Worm (Caenorhabditis elegans) whole organism, young adult: Measurements from ENCODE around the gene tsp-8.

Experiments used
- B0019.2 ChIP-seq: fragments of 200-800 bp; sonication (Bioruptor generic); conservative IDR thresholded peaks from 2 replicates; pipeline ENCODE4 v1.3.6; 2022; ENCODE audit warnings: missing genetic modification reagents, missing genetic modification characterization, missing compliant biosample characterization
- F39B2.1 ChIP-seq: fragments of 200-800 bp; sonication (Bioruptor generic); IDR thresholded peaks from 2 replicates; pipeline ENCODE4 v1.3.6; 2022; ENCODE audit warnings: missing genetic modification reagents, missing genetic modification characterization, missing compliant biosample characterization
- F57A8.1 ChIP-seq: fragments of 200-800 bp; sonication (Bioruptor generic); optimal IDR thresholded peaks from 2 replicates; lab custom pipeline; 2018; ENCODE audit warnings: mild to moderate bottlenecking, missing genetic modification characterization, moderate library complexity, missing compliant biosample characterization
- T07F8.4 ChIP-seq: sonication (generic microtip); optimal IDR thresholded peaks from 2 replicates; lab custom pipeline; 2016; ENCODE audit warnings: mild to moderate bottlenecking, missing genetic modification characterization, moderate library complexity, missing compliant biosample characterization
- Y53G8AR.9 ChIP-seq: fragments of 200-800 bp; sonication (Bioruptor generic); conservative IDR thresholded peaks from 2 replicates; pipeline ENCODE4 v1.3.6; 2022; ENCODE audit warnings: missing genetic modification reagents, missing genetic modification characterization, missing compliant biosample characterization
- Y56A3A.18 ChIP-seq: fragments of 200-800 bp; sonication (Bioruptor generic); IDR thresholded peaks from 2 replicates; pipeline ENCODE4 v1.3.6; 2022; ENCODE audit warnings: missing genetic modification reagents, missing genetic modification characterization, missing compliant biosample characterization
- ZK185.1 ChIP-seq: sonication (generic microtip); optimal IDR thresholded peaks from 2 replicates; lab custom pipeline; 2016; ENCODE audit warnings: mild to moderate bottlenecking, missing genetic modification characterization, missing compliant biosample characterization; ENCODE audit not compliant: poor library complexity, severe bottlenecking
- athp-1 ChIP-seq: sonication (generic microtip); optimal IDR thresholded peaks from 2 replicates; lab custom pipeline; 2017; ENCODE audit warnings: mild to moderate bottlenecking, missing genetic modification characterization, missing compliant biosample characterization
- cebp-1 ChIP-seq, 2 experiments: fragments of 200-800 bp in 1 of 2; sonication (Bioruptor generic) in 1 of 2; sonication (generic microtip) in 1 of 2; IDR thresholded peaks in 1 of 2; optimal IDR thresholded peaks in 1 of 2; 2 replicates each; pipeline versions ENCODE4 v1.3.6 to Lab custom; 2017 to 2022; ENCODE audit warnings: missing compliant biosample characterization in 2 of 2, missing genetic modification characterization in 2 of 2, mild to moderate bottlenecking in 1 of 2, missing genetic modification reagents in 1 of 2, moderate library complexity in 1 of 2
- die-1 ChIP-seq: sonication (generic microtip); optimal IDR thresholded peaks from 2 replicates; lab custom pipeline; 2016; ENCODE audit warnings: missing genotype, mild to moderate bottlenecking, missing genetic modification characterization, missing compliant biosample characterization
- egl-18 ChIP-seq: fragments of 200-800 bp; sonication (Bioruptor generic); IDR thresholded peaks from 2 replicates; pipeline ENCODE4 v1.3.6; 2022; ENCODE audit warnings: missing genetic modification reagents, missing genetic modification characterization, missing compliant biosample characterization
- ekl-4 ChIP-seq: fragments of 200-800 bp; sonication (Bioruptor generic); IDR thresholded peaks from 2 replicates; pipeline ENCODE4 v1.3.6; 2022; ENCODE audit warnings: missing genetic modification reagents, missing genetic modification characterization, missing compliant biosample characterization
- fkh-3 ChIP-seq: sonication (generic microtip); optimal IDR thresholded peaks from 2 replicates; lab custom pipeline; 2016; ENCODE audit warnings: mild to moderate bottlenecking, missing genetic modification characterization, missing compliant biosample characterization
- him-1 ChIP-seq: sonication (generic microtip); optimal IDR thresholded peaks from 2 replicates; lab custom pipeline; 2016; ENCODE audit warnings: missing genotype, missing genetic modification reagents, missing genetic modification characterization, missing compliant biosample characterization
- hlh-12 ChIP-seq: sonication (generic microtip); optimal IDR thresholded peaks from 2 replicates; lab custom pipeline; 2016; ENCODE audit warnings: missing genetic modification characterization, missing compliant biosample characterization
- hmg-1.2 ChIP-seq: fragments of 200-800 bp; sonication (Bioruptor generic); IDR thresholded peaks from 2 replicates; pipeline ENCODE4 v1.3.6; 2022; ENCODE audit warnings: missing genetic modification reagents, missing genetic modification characterization, missing compliant biosample characterization
- hmg-20 ChIP-seq: fragments of 200-800 bp; sonication (Bioruptor generic); IDR thresholded peaks from 2 replicates; pipeline ENCODE4 v1.3.6; 2022; ENCODE audit warnings: missing genetic modification reagents, missing genetic modification characterization, missing compliant biosample characterization
- lag-1 ChIP-seq: fragments of 200-800 bp; sonication (Bioruptor generic); IDR thresholded peaks from 2 replicates; pipeline ENCODE4 v1.3.6; 2022; ENCODE audit warnings: missing genetic modification reagents, missing genetic modification characterization, missing compliant biosample characterization
- lin-26 ChIP-seq: fragments of 200-800 bp; sonication (Bioruptor generic); IDR thresholded peaks from 2 replicates; pipeline ENCODE4 v1.3.6; 2022; ENCODE audit warnings: missing genetic modification reagents, missing genetic modification characterization, missing compliant biosample characterization
- lin-40 ChIP-seq: sonication (generic microtip); optimal IDR thresholded peaks from 2 replicates; lab custom pipeline; 2016; ENCODE audit warnings: missing genetic modification characterization, mild to moderate bottlenecking, missing compliant biosample characterization, missing genotype, missing genetic modification reagents
- madf-6 ChIP-seq: fragments of 200-800 bp; sonication (Bioruptor generic); IDR thresholded peaks from 2 replicates; pipeline ENCODE4 v1.3.6; 2022; ENCODE audit warnings: missing genetic modification reagents, missing genetic modification characterization, missing compliant biosample characterization
- madf-8 ChIP-seq: fragments of 200-800 bp; sonication (Bioruptor generic); conservative IDR thresholded peaks from 2 replicates; pipeline ENCODE4 v1.3.6; 2022; ENCODE audit warnings: missing genetic modification reagents, missing genetic modification characterization, missing compliant biosample characterization
- mcd-1 ChIP-seq: fragments of 200-800 bp; sonication (Bioruptor generic); IDR thresholded peaks from 2 replicates; pipeline ENCODE4 v1.3.6; 2022; ENCODE audit warnings: missing genetic modification reagents, missing genetic modification characterization, missing compliant biosample characterization
- mel-28 ChIP-seq: sonication (generic microtip); optimal IDR thresholded peaks from 2 replicates; lab custom pipeline; 2016; ENCODE audit warnings: borderline replicate concordance, mild to moderate bottlenecking, missing genetic modification characterization, missing compliant biosample characterization
- mxl-1 ChIP-seq: sonication (generic microtip); optimal IDR thresholded peaks from 2 replicates; lab custom pipeline; 2016; ENCODE audit warnings: missing genetic modification characterization, missing compliant biosample characterization
- nhr-120 ChIP-seq: fragments of 200-800 bp; sonication (Bioruptor generic); IDR thresholded peaks from 2 replicates; pipeline ENCODE4 v1.3.6; 2022; ENCODE audit warnings: missing genetic modification characterization, missing compliant biosample characterization
- nhr-179 ChIP-seq: sonication (generic microtip); optimal IDR thresholded peaks from 2 replicates; lab custom pipeline; 2016; ENCODE audit warnings: mild to moderate bottlenecking, missing genetic modification characterization, missing compliant biosample characterization
- nhr-80 ChIP-seq: sonication (generic microtip); optimal IDR thresholded peaks from 2 replicates; lab custom pipeline; 2016; ENCODE audit warnings: missing genetic modification characterization, missing compliant biosample characterization
- pha-4 ChIP-seq: fragments of 150-350 bp; sonication (generic microtip); optimal IDR thresholded peaks from 2 replicates; lab custom pipeline; 2014; ENCODE audit warnings: missing biosample characterization, missing genetic modification reagents, missing genetic modification characterization
- sdz-38 ChIP-seq: sonication (generic microtip); optimal IDR thresholded peaks from 2 replicates; lab custom pipeline; 2016; ENCODE audit warnings: missing genotype, missing genetic modification characterization, missing compliant biosample characterization
- snpc-1.3 ChIP-seq: sonication (generic microtip); optimal IDR thresholded peaks from 2 replicates; lab custom pipeline; 2017; ENCODE audit warnings: missing genetic modification characterization, mild to moderate bottlenecking, missing compliant biosample characterization, antibody characterized with exemption, moderate library complexity, missing genotype, missing genetic modification reagents; ENCODE audit not compliant: insufficient read depth
- snpc-3.4 ChIP-seq: sonication (generic microtip); optimal IDR thresholded peaks from 2 replicates; lab custom pipeline; 2017; ENCODE audit warnings: missing genetic modification characterization, mild to moderate bottlenecking, missing compliant biosample characterization, antibody characterized with exemption, moderate library complexity, missing genotype, missing genetic modification reagents
- snpc-4 ChIP-seq, 5 experiments: fragments of 150-350 bp in 1 of 5; sonication (generic microtip) in 4 of 5; optimal IDR thresholded peaks; 2 replicates each; lab custom pipeline; 2014 to 2018; ENCODE audit warnings: missing genetic modification characterization in 5 of 5, missing biosample characterization in 3 of 5, antibody characterized with exemption in 2 of 5, mild to moderate bottlenecking in 2 of 5, missing compliant biosample characterization in 2 of 5, missing genotype in 2 of 5, moderate library complexity in 2 of 5, missing genetic modification reagents in 1 of 5
- tbp1 ChIP-seq: fragments of 200-800 bp; sonication (Bioruptor generic); optimal IDR thresholded peaks from 2 replicates; lab custom pipeline; 2018; ENCODE audit warnings: mild to moderate bottlenecking, missing genetic modification characterization, missing compliant biosample characterization
- unc-62 ChIP-seq: fragments of 150-350 bp; optimal IDR thresholded peaks from 2 replicates; lab custom pipeline; 2014; ENCODE audit warnings: missing biosample characterization, missing genetic modification reagents, missing genetic modification characterization
- ztf-18 ChIP-seq: sonication (generic microtip); optimal IDR thresholded peaks from 2 replicates; lab custom pipeline; 2016; ENCODE audit warnings: missing genotype, mild to moderate bottlenecking, missing genetic modification characterization, missing compliant biosample characterization
- ztf-25 ChIP-seq: fragments of 200-800 bp; sonication (Bioruptor generic); IDR thresholded peaks from 2 replicates; pipeline ENCODE4 v1.3.6; 2022; ENCODE audit warnings: missing genetic modification reagents, missing genetic modification characterization, missing compliant biosample characterization
- ztf-3 ChIP-seq: fragments of 200-800 bp; sonication (Bioruptor generic); optimal IDR thresholded peaks from 2 replicates; lab custom pipeline; 2018; ENCODE audit warnings: mild to moderate bottlenecking, missing genetic modification characterization, missing compliant biosample characterization

tsp-8 gene

ce11 chrX:14740019-14740418 lies 10.7 kb upstream of the tsp-8 start, which contains the start of gene C05G5.1 (continued):
- no peak for TF ChIP-seq nhr-120 (GFP tag; lab: Robert Waterston, UW)

ce11 chrX:14739466-14739865 lies 10.2 kb upstream of the tsp-8 start:
- TF ChIP-seq athp-1 (tag; lab: Kevin White, UChicago) = no peak
- TF ChIP-seq snpc-1.3 (tag; lab: Kevin White, UChicago) = no peak
- no peak for TF ChIP-seq B0019.2 (GFP tag; lab: Robert Waterston, UW)
- TF ChIP-seq madf-8 (GFP tag; lab: Robert Waterston, UW) = no peak
- TF ChIP-seq tbp1 (GFP tag; lab: Kevin White, UChicago) = no peak
- TF ChIP-seq lin-26 = no peak

ce11 chrX:14737623-14738022 lies 8.3 kb upstream of the tsp-8 start:
- TF ChIP-seq lag-1 (GFP tag; lab: Robert Waterston, UW) (no peak), mxl-1 (no peak), B0019.2 (GFP tag; lab: Robert Waterston, UW) (no peak), fkh-3 (no peak), ZK185.1 (tag; lab: Kevin White, UChicago) (no peak), cebp-1 (GFP tag; IDR thresholded peaks at IDR 0.05; lab: Robert Waterston, UW) (no peak), cebp-1 (tag; optimal IDR thresholded peaks at IDR 0.05; lab: Kevin White, UChicago) (no peak), Y53G8AR.9 (GFP tag; lab: Robert Waterston, UW) (no peak), mel-28 (tag; lab: Kevin White, UChicago) (no peak), T07F8.4 (no peak), lin-40 (tag; lab: Kevin White, UChicago) (no peak)

- TF ChIP-seq mcd-1 (GFP tag; lab: Robert Waterston, UW) (no peak), unc-62 (GFP tag; lab: Kevin White, UChicago) (peak; percentile 10), nhr-80 (tag; lab: Kevin White, UChicago) (peak; percentile 51)
These were observed 7.8 kb upstream of the tsp-8 start for ce11 chrX:14736955-14737621.

- TF ChIP-seq snpc-4 (GFP tag; optimal IDR thresholded peaks at IDR 0.05; lab: Kevin White, UChicago) = no peak
- TF ChIP-seq snpc-4 (tag; optimal IDR thresholded peaks at IDR 0.05; lab: Kevin White, UChicago) = peak in 2 of 4 experiments; percentile 58 to 81
- TF ChIP-seq pha-4 = no peak
These were observed 6.9 kb upstream of the tsp-8 start for ce11 chrX:14736220-14736619.

- TF ChIP-seq hmg-20 (GFP tag; lab: Robert Waterston, UW) = no peak
- no peak for TF ChIP-seq ekl-4 (GFP tag; lab: Robert Waterston, UW)
- no peak for TF ChIP-seq F39B2.1 (GFP tag; lab: Robert Waterston, UW)
- TF ChIP-seq ztf-3 = no peak
- no peak for TF ChIP-seq ztf-25 (GFP tag; lab: Robert Waterston, UW)
- TF ChIP-seq snpc-1.3 (tag; lab: Kevin White, UChicago) = no peak
- TF ChIP-seq hlh-12 (tag; lab: Kevin White, UChicago) = no peak
- no peak for TF ChIP-seq ztf-18 (tag; lab: Kevin White, UChicago)
- TF ChIP-seq madf-6 (GFP tag; lab: Robert Waterston, UW) = no peak
- no peak for TF ChIP-seq Y56A3A.18 (GFP tag; lab: Robert Waterston, UW)
- TF ChIP-seq hmg-1.2 = no peak
- no peak for TF ChIP-seq him-1 (tag; lab: Kevin White, UChicago)
- no peak for TF ChIP-seq F57A8.1 (GFP tag; lab: Kevin White, UChicago)
- no peak for TF ChIP-seq snpc-3.4 (tag; lab: Kevin White, UChicago)
- TF ChIP-seq die-1 (tag; lab: Kevin White, UChicago) = no peak
- TF ChIP-seq nhr-179 (tag; lab: Kevin White, UChicago) = no peak
- no peak for TF ChIP-seq egl-18 (GFP tag; lab: Robert Waterston, UW)
- no peak for TF ChIP-seq sdz-38 (tag; lab: Kevin White, UChicago)
These were observed 2.6 kb upstream of the tsp-8 start, which contains the start of gene F33C8.4 for ce11 chrX:14731828-14732331. F33C8.4 (plus strand) TSS chrX:14732281.
